Fruit fly (Drosophila melanogaster) whole organism, prepupa: ENCODE measurements around the gene Mst87F.

Source experiments
- Blimp-1 ChIP-seq: fragments of 200-800 bp; sonication (Bioruptor generic); optimal IDR thresholded peaks from 3 replicates; lab custom pipeline; 2017; ENCODE audit warnings: missing biosample characterization, missing genetic modification characterization, mild to moderate bottlenecking, moderate library complexity, missing genetic modification reagents
- CG10631 ChIP-seq: fragments of 200-800 bp; sonication (Bioruptor generic); optimal IDR thresholded peaks from 2 replicates; lab custom pipeline; 2016; ENCODE audit warnings: missing biosample characterization, missing genetic modification characterization
- CG34406 ChIP-seq: fragments of 200-800 bp; sonication (Bioruptor generic); optimal IDR thresholded peaks from 3 replicates; lab custom pipeline; 2016; ENCODE audit warnings: missing biosample characterization, missing genetic modification characterization
- CG6808 ChIP-seq: fragments of 200-800 bp; sonication (Bioruptor generic); optimal IDR thresholded peaks from 3 replicates; lab custom pipeline; 2017; ENCODE audit warnings: missing biosample characterization, missing genetic modification characterization, mild to moderate bottlenecking, moderate library complexity, missing genetic modification reagents
- Eip75B ChIP-seq: fragments of 200-800 bp; sonication (Bioruptor generic); optimal IDR thresholded peaks from 3 replicates; lab custom pipeline; 2016; ENCODE audit warnings: missing biosample characterization, missing genetic modification characterization
- OdsH ChIP-seq: fragments of 200-800 bp; sonication (Bioruptor generic); optimal IDR thresholded peaks from 3 replicates; lab custom pipeline; 2016; ENCODE audit warnings: missing biosample characterization, missing genetic modification characterization
- Sox14 ChIP-seq: fragments of 200-800 bp; sonication (Bioruptor generic); optimal IDR thresholded peaks from 3 replicates; lab custom pipeline; 2016; ENCODE audit warnings: missing biosample characterization, missing genetic modification characterization
- cyc ChIP-seq: fragments of 200-800 bp; sonication (Bioruptor generic); optimal IDR thresholded peaks from 3 replicates; lab custom pipeline; 2016; ENCODE audit warnings: missing biosample characterization, missing genetic modification characterization
- eg ChIP-seq: fragments of 200-800 bp; sonication (Bioruptor generic); IDR thresholded peaks from 3 replicates; pipeline ENCODE4 v1.3.6; 2022; ENCODE audit warnings: missing biosample characterization, missing genetic modification characterization
- net ChIP-seq: fragments of 200-800 bp; sonication (Bioruptor generic); optimal IDR thresholded peaks from 3 replicates; lab custom pipeline; 2016; ENCODE audit warnings: missing biosample characterization, missing genetic modification characterization

dm6 chr3R:13809261-13809660, 18.5 kb downstream of the Mst87F start:
- TF ChIP-seq cyc (GFP tag; lab: Kevin White, UChicago) (no peak), Sox14 (GFP tag; lab: Kevin White, UChicago) (no peak), net (GFP tag; lab: Kevin White, UChicago) (no peak), eg (GFP tag; lab: Robert Waterston, UW) (no peak), OdsH (GFP tag; lab: Kevin White, UChicago) (no peak), Eip75B (GFP tag; lab: Kevin White, UChicago) (no peak), CG6808 (no peak), CG34406 (GFP tag; lab: Kevin White, UChicago) (no peak), CG10631 (GFP tag; lab: Kevin White, UChicago) (no peak), Blimp-1 (GFP tag; lab: Kevin White, UChicago) (no peak)
